Worm (Caenorhabditis elegans) whole organism, young adult: Measurements from ENCODE around the gene rsf-1.

Source experiments
- B0261.1 ChIP-seq: sonication (generic microtip); optimal IDR thresholded peaks from 2 replicates; lab custom pipeline; 2016; ENCODE audit warnings: mild to moderate bottlenecking, missing genetic modification characterization, moderate library complexity, missing compliant biosample characterization
- D2030.7 ChIP-seq: fragments of 200-800 bp; sonication (Bioruptor generic); IDR thresholded peaks from 2 replicates; pipeline ENCODE4 v1.3.6; 2022; ENCODE audit warnings: missing genetic modification reagents, missing genetic modification characterization, missing compliant biosample characterization
- F10E7.11 ChIP-seq: sonication (generic microtip); optimal IDR thresholded peaks from 2 replicates; lab custom pipeline; 2017; ENCODE audit warnings: mild to moderate bottlenecking, missing genetic modification characterization, moderate library complexity, missing compliant biosample characterization
- F23B12.7 ChIP-seq: sonication (generic microtip); optimal IDR thresholded peaks from 2 replicates; lab custom pipeline; 2017; ENCODE audit warnings: missing genetic modification characterization, mild to moderate bottlenecking, missing compliant biosample characterization, antibody characterized with exemption, moderate library complexity; ENCODE audit not compliant: insufficient read depth
- F52B5.7 ChIP-seq: sonication (generic microtip); optimal IDR thresholded peaks from 2 replicates; lab custom pipeline; 2016; ENCODE audit warnings: mild to moderate bottlenecking, missing genetic modification characterization, missing compliant biosample characterization
- Y53F4B.3 ChIP-seq: fragments of 200-800 bp; sonication (Bioruptor generic); IDR thresholded peaks from 2 replicates; pipeline ENCODE4 v1.3.6; 2022; ENCODE audit warnings: missing genetic modification reagents, missing genetic modification characterization, missing compliant biosample characterization
- Y53G8AR.9 ChIP-seq: fragments of 200-800 bp; sonication (Bioruptor generic); conservative IDR thresholded peaks from 2 replicates; pipeline ENCODE4 v1.3.6; 2022; ENCODE audit warnings: missing genetic modification reagents, missing genetic modification characterization, missing compliant biosample characterization
- Y56A3A.18 ChIP-seq: fragments of 200-800 bp; sonication (Bioruptor generic); IDR thresholded peaks from 2 replicates; pipeline ENCODE4 v1.3.6; 2022; ENCODE audit warnings: missing genetic modification reagents, missing genetic modification characterization, missing compliant biosample characterization
- Y67H2A.10 ChIP-seq: fragments of 200-800 bp; sonication (Bioruptor generic); conservative IDR thresholded peaks from 2 replicates; pipeline ENCODE4 v1.3.6; 2022; ENCODE audit warnings: missing genetic modification reagents, missing genetic modification characterization, missing compliant biosample characterization
- Y79H2A.3 ChIP-seq: fragments of 200-800 bp; sonication (Bioruptor generic); conservative IDR thresholded peaks from 2 replicates; pipeline ENCODE4 v1.3.6; 2022; ENCODE audit warnings: missing genetic modification reagents, missing genetic modification characterization, missing compliant biosample characterization
- Y95B8A.8 ChIP-seq: fragments of 200-800 bp; sonication (Bioruptor generic); IDR thresholded peaks from 2 replicates; pipeline ENCODE4 v1.3.6; 2022; ENCODE audit warnings: missing genetic modification reagents, missing genetic modification characterization, missing compliant biosample characterization
- aptf-3 ChIP-seq: fragments of 200-800 bp; sonication (Bioruptor generic); IDR thresholded peaks from 2 replicates; pipeline ENCODE4 v1.3.6; 2022; ENCODE audit warnings: missing genetic modification characterization, missing compliant biosample characterization
- athp-1 ChIP-seq: sonication (generic microtip); optimal IDR thresholded peaks from 2 replicates; lab custom pipeline; 2017; ENCODE audit warnings: mild to moderate bottlenecking, missing genetic modification characterization, missing compliant biosample characterization
- attf-5 ChIP-seq: fragments of 200-800 bp; sonication (Bioruptor generic); optimal IDR thresholded peaks from 2 replicates; lab custom pipeline; 2018; ENCODE audit warnings: mild to moderate bottlenecking, missing genetic modification characterization, missing compliant biosample characterization
- cebp-1 ChIP-seq, 2 experiments: fragments of 200-800 bp in 1 of 2; sonication (Bioruptor generic) in 1 of 2; sonication (generic microtip) in 1 of 2; IDR thresholded peaks in 1 of 2; optimal IDR thresholded peaks in 1 of 2; 2 replicates each; pipeline versions ENCODE4 v1.3.6 to Lab custom; 2017 to 2022; ENCODE audit warnings: missing compliant biosample characterization in 2 of 2, missing genetic modification characterization in 2 of 2, mild to moderate bottlenecking in 1 of 2, missing genetic modification reagents in 1 of 2, moderate library complexity in 1 of 2
- ceh-27 ChIP-seq: fragments of 200-800 bp; sonication (Bioruptor generic); optimal IDR thresholded peaks from 2 replicates; lab custom pipeline; 2018; ENCODE audit warnings: mild to moderate bottlenecking, missing genetic modification characterization, moderate library complexity, missing compliant biosample characterization
- ceh-40 ChIP-seq: fragments of 200-800 bp; sonication (Bioruptor generic); IDR thresholded peaks from 2 replicates; pipeline ENCODE4 v1.3.6; 2022; ENCODE audit warnings: missing genetic modification characterization, missing compliant biosample characterization
- chd-7 ChIP-seq: sonication (generic microtip); optimal IDR thresholded peaks from 2 replicates; lab custom pipeline; 2016; ENCODE audit warnings: mild to moderate bottlenecking, missing genetic modification characterization, moderate library complexity, missing compliant biosample characterization
- egl-44 ChIP-seq: fragments of 200-800 bp; sonication (Bioruptor generic); IDR thresholded peaks from 2 replicates; pipeline ENCODE4 v1.3.6; 2022; ENCODE audit warnings: missing genetic modification reagents, missing genetic modification characterization, missing compliant biosample characterization
- ekl-4 ChIP-seq: fragments of 200-800 bp; sonication (Bioruptor generic); IDR thresholded peaks from 2 replicates; pipeline ENCODE4 v1.3.6; 2022; ENCODE audit warnings: missing genetic modification reagents, missing genetic modification characterization, missing compliant biosample characterization
- fkh-3 ChIP-seq: sonication (generic microtip); optimal IDR thresholded peaks from 2 replicates; lab custom pipeline; 2016; ENCODE audit warnings: mild to moderate bottlenecking, missing genetic modification characterization, missing compliant biosample characterization
- him-1 ChIP-seq: sonication (generic microtip); optimal IDR thresholded peaks from 2 replicates; lab custom pipeline; 2016; ENCODE audit warnings: missing genotype, missing genetic modification reagents, missing genetic modification characterization, missing compliant biosample characterization
- hlh-26 ChIP-seq: fragments of 200-800 bp; sonication (Bioruptor generic); conservative IDR thresholded peaks from 2 replicates; pipeline ENCODE4 v1.3.6; 2022; ENCODE audit warnings: missing genetic modification reagents, missing genetic modification characterization, missing compliant biosample characterization
- hmg-1.2 ChIP-seq: fragments of 200-800 bp; sonication (Bioruptor generic); IDR thresholded peaks from 2 replicates; pipeline ENCODE4 v1.3.6; 2022; ENCODE audit warnings: missing genetic modification reagents, missing genetic modification characterization, missing compliant biosample characterization
- lag-1 ChIP-seq: fragments of 200-800 bp; sonication (Bioruptor generic); IDR thresholded peaks from 2 replicates; pipeline ENCODE4 v1.3.6; 2022; ENCODE audit warnings: missing genetic modification reagents, missing genetic modification characterization, missing compliant biosample characterization
- let-526 ChIP-seq: fragments of 200-800 bp; sonication (Bioruptor generic); IDR thresholded peaks from 2 replicates; pipeline ENCODE4 v1.3.6; 2022; ENCODE audit warnings: missing genetic modification reagents, missing genetic modification characterization, missing compliant biosample characterization
- lin-26 ChIP-seq: fragments of 200-800 bp; sonication (Bioruptor generic); IDR thresholded peaks from 2 replicates; pipeline ENCODE4 v1.3.6; 2022; ENCODE audit warnings: missing genetic modification reagents, missing genetic modification characterization, missing compliant biosample characterization
- lin-35 ChIP-seq, 3 experiments: fragments of 150-350 bp in 2 of 3; sonication (generic microtip) in 1 of 3; optimal IDR thresholded peaks; 2 replicates each; lab custom pipeline; 2014 to 2018; ENCODE audit warnings: missing biosample characterization in 3 of 3, missing genetic modification characterization in 3 of 3, missing genetic modification reagents in 3 of 3
- madf-8 ChIP-seq: fragments of 200-800 bp; sonication (Bioruptor generic); conservative IDR thresholded peaks from 2 replicates; pipeline ENCODE4 v1.3.6; 2022; ENCODE audit warnings: missing genetic modification reagents, missing genetic modification characterization, missing compliant biosample characterization
- mcd-1 ChIP-seq: fragments of 200-800 bp; sonication (Bioruptor generic); IDR thresholded peaks from 2 replicates; pipeline ENCODE4 v1.3.6; 2022; ENCODE audit warnings: missing genetic modification reagents, missing genetic modification characterization, missing compliant biosample characterization
- mel-28 ChIP-seq: sonication (generic microtip); optimal IDR thresholded peaks from 2 replicates; lab custom pipeline; 2016; ENCODE audit warnings: borderline replicate concordance, mild to moderate bottlenecking, missing genetic modification characterization, missing compliant biosample characterization
- mxl-1 ChIP-seq: sonication (generic microtip); optimal IDR thresholded peaks from 2 replicates; lab custom pipeline; 2016; ENCODE audit warnings: missing genetic modification characterization, missing compliant biosample characterization
- nhr-27 ChIP-seq: fragments of 200-800 bp; sonication (Bioruptor generic); optimal IDR thresholded peaks from 2 replicates; lab custom pipeline; 2018; ENCODE audit warnings: mild to moderate bottlenecking, missing genetic modification characterization, moderate library complexity, missing compliant biosample characterization
- nhr-80 ChIP-seq: sonication (generic microtip); optimal IDR thresholded peaks from 2 replicates; lab custom pipeline; 2016; ENCODE audit warnings: missing genetic modification characterization, missing compliant biosample characterization
- rec-8 ChIP-seq, 2 experiments: sonication (generic microtip); optimal IDR thresholded peaks; 2 replicates each; lab custom pipeline; 2016; ENCODE audit warnings: mild to moderate bottlenecking in 2 of 2, missing genetic modification characterization in 2 of 2, missing genetic modification reagents in 2 of 2, missing genotype in 2 of 2, missing biosample characterization in 1 of 2, missing compliant biosample characterization in 1 of 2, moderate library complexity in 1 of 2
- sdz-38 ChIP-seq: sonication (generic microtip); optimal IDR thresholded peaks from 2 replicates; lab custom pipeline; 2016; ENCODE audit warnings: missing genotype, missing genetic modification characterization, missing compliant biosample characterization
- snpc-3.4 ChIP-seq: sonication (generic microtip); optimal IDR thresholded peaks from 2 replicates; lab custom pipeline; 2017; ENCODE audit warnings: missing genetic modification characterization, mild to moderate bottlenecking, missing compliant biosample characterization, antibody characterized with exemption, moderate library complexity, missing genotype, missing genetic modification reagents
- snpc-4 ChIP-seq, 5 experiments: fragments of 150-350 bp in 1 of 5; sonication (generic microtip) in 4 of 5; optimal IDR thresholded peaks; 2 replicates each; lab custom pipeline; 2014 to 2018; ENCODE audit warnings: missing genetic modification characterization in 5 of 5, missing biosample characterization in 3 of 5, antibody characterized with exemption in 2 of 5, mild to moderate bottlenecking in 2 of 5, missing compliant biosample characterization in 2 of 5, missing genotype in 2 of 5, moderate library complexity in 2 of 5, missing genetic modification reagents in 1 of 5
- tbx-9 ChIP-seq: sonication (generic microtip); optimal IDR thresholded peaks from 2 replicates; lab custom pipeline; 2016; ENCODE audit warnings: borderline replicate concordance, missing genetic modification characterization, inconsistent platforms, missing compliant biosample characterization
- tlf-1 ChIP-seq: fragments of 200-800 bp; sonication (Bioruptor generic); optimal IDR thresholded peaks from 2 replicates; lab custom pipeline; 2018; ENCODE audit warnings: mild to moderate bottlenecking, missing genetic modification characterization, missing compliant biosample characterization
- unc-62 ChIP-seq: fragments of 150-350 bp; optimal IDR thresholded peaks from 2 replicates; lab custom pipeline; 2014; ENCODE audit warnings: missing biosample characterization, missing genetic modification reagents, missing genetic modification characterization
- ztf-22 ChIP-seq: fragments of 200-800 bp; sonication (Bioruptor generic); optimal IDR thresholded peaks from 2 replicates; lab custom pipeline; 2018; ENCODE audit warnings: mild to moderate bottlenecking, missing genetic modification characterization, moderate library complexity, missing compliant biosample characterization
- ztf-28 ChIP-seq: fragments of 200-800 bp; sonication (Bioruptor generic); IDR thresholded peaks from 2 replicates; pipeline ENCODE4 v1.3.6; 2022; ENCODE audit warnings: missing genetic modification reagents, missing genetic modification characterization, missing compliant biosample characterization
- ztf-3 ChIP-seq: fragments of 200-800 bp; sonication (Bioruptor generic); optimal IDR thresholded peaks from 2 replicates; lab custom pipeline; 2018; ENCODE audit warnings: mild to moderate bottlenecking, missing genetic modification characterization, missing compliant biosample characterization

rsf-1 gene

ce11 chrII:11344554-11344953, 38.4 kb downstream of the rsf-1 start:
- TF ChIP-seq athp-1 (tag; lab: Kevin White, UChicago) (no peak), lag-1 (GFP tag; lab: Robert Waterston, UW) (no peak), lin-35 (GFP tag; optimal IDR thresholded peaks at IDR 0.05; lab: Kevin White, UChicago) (no peak), ztf-3 (GFP tag; lab: Kevin White, UChicago) (no peak), cebp-1 (GFP tag; IDR thresholded peaks at IDR 0.05; lab: Robert Waterston, UW) (no peak), cebp-1 (tag; optimal IDR thresholded peaks at IDR 0.05; lab: Kevin White, UChicago) (no peak), ceh-40 (no peak), hlh-26 (GFP tag; lab: Robert Waterston, UW) (no peak), snpc-3.4 (tag; lab: Kevin White, UChicago) (no peak), snpc-4 (GFP tag; optimal IDR thresholded peaks at IDR 0.05; lab: Kevin White, UChicago) (no peak), snpc-4 (tag; optimal IDR thresholded peaks at IDR 0.05; lab: Kevin White, UChicago) (no peak), egl-44 (GFP tag; lab: Robert Waterston, UW) (no peak)

ce11 chrII:11345570-11346029, 39.4 kb downstream of the rsf-1 start, which contains the start of gene nduf-11:
nduf-11 (minus strand) TSS chrII:11345620.
- peak; percentile 32 for TF ChIP-seq nhr-80
- peak; percentile 51; the same call in 1 of the 2 replicates for TF ChIP-seq madf-8 (GFP tag; lab: Robert Waterston, UW)
- TF ChIP-seq ekl-4 (GFP tag; lab: Robert Waterston, UW) = no peak
- TF ChIP-seq Y56A3A.18 (GFP tag; lab: Robert Waterston, UW) = 0 out of 2 replicates have a peak, but pooled peaks have one; percentile 57
- no peak for TF ChIP-seq aptf-3
- no peak for TF ChIP-seq hlh-26 (GFP tag; lab: Robert Waterston, UW)
- peak; percentile 77 for TF ChIP-seq Y53G8AR.9 (GFP tag; lab: Robert Waterston, UW)
- no peak for TF ChIP-seq B0261.1
- TF ChIP-seq attf-5 (GFP tag; lab: Kevin White, UChicago) = peak; percentile 81
- TF ChIP-seq athp-1 (tag; lab: Kevin White, UChicago) = peak; percentile 38
- no peak for TF ChIP-seq Y53F4B.3 (GFP tag; lab: Robert Waterston, UW)
- 0 out of 2 replicates have a peak, but pooled peaks have one; percentile 10 for TF ChIP-seq lin-26 (GFP tag; lab: Robert Waterston, UW)
- TF ChIP-seq mel-28 (tag; lab: Kevin White, UChicago) = no peak
- TF ChIP-seq fkh-3 (tag; lab: Kevin White, UChicago) = no peak
- peak; percentile 90 for TF ChIP-seq mcd-1 (GFP tag; lab: Robert Waterston, UW)
- TF ChIP-seq lag-1 (GFP tag; lab: Robert Waterston, UW) = no peak
- TF ChIP-seq ztf-22 (GFP tag; lab: Kevin White, UChicago) = no peak
- TF ChIP-seq snpc-3.4 (tag; lab: Kevin White, UChicago) = peak; percentile 23
- TF ChIP-seq D2030.7 (GFP tag; lab: Robert Waterston, UW) = 0 out of 2 replicates have a peak, but pooled peaks have one; percentile 23
- TF ChIP-seq egl-44 (GFP tag; lab: Robert Waterston, UW) = no peak
- TF ChIP-seq Y79H2A.3 (GFP tag; lab: Robert Waterston, UW) = no peak
- TF ChIP-seq ztf-28 = no peak
- no peak for TF ChIP-seq tbx-9 (tag; lab: Kevin White, UChicago)
- no peak for TF ChIP-seq F52B5.7 (tag; lab: Kevin White, UChicago)
- no peak for TF ChIP-seq let-526 (GFP tag; lab: Robert Waterston, UW)
- no peak for TF ChIP-seq Y67H2A.10
- TF ChIP-seq tlf-1 (GFP tag; lab: Kevin White, UChicago) = peak; percentile 72
- TF ChIP-seq F23B12.7 = peak; percentile 74
- peak; percentile 53 for TF ChIP-seq hmg-1.2 (GFP tag; lab: Robert Waterston, UW)
- no peak for TF ChIP-seq sdz-38 (tag; lab: Kevin White, UChicago)
- TF ChIP-seq nhr-27 (tag; lab: Kevin White, UChicago) = no peak
- TF ChIP-seq Y95B8A.8 (GFP tag; lab: Robert Waterston, UW) = 0 out of 2 replicates have a peak, but pooled peaks have one; percentile 11
- TF ChIP-seq F10E7.11 = no peak
- no peak for TF ChIP-seq him-1 (tag; lab: Kevin White, UChicago)
- TF ChIP-seq ceh-27 (GFP tag; lab: Kevin White, UChicago) = peak; percentile 34
- no peak for TF ChIP-seq rec-8 (tag; optimal IDR thresholded peaks at IDR 0.05; lab: Kevin White, UChicago)
- TF ChIP-seq unc-62 (GFP tag; lab: Kevin White, UChicago) = no peak
- TF ChIP-seq mxl-1 (tag; lab: Kevin White, UChicago) = no peak
- TF ChIP-seq chd-7 = no peak
